Worm (Caenorhabditis elegans) whole organism, L3 larva: Measurements from ENCODE around the gene ndus-8.

Experiments used
- ceh-16 ChIP-seq: sonication (generic microtip); optimal IDR thresholded peaks from 2 replicates; lab custom pipeline; 2017; ENCODE audit warnings: missing biosample characterization, missing genetic modification characterization
- fos-1 ChIP-seq: fragments of 150-350 bp; optimal IDR thresholded peaks from 2 replicates; lab custom pipeline; 2014; ENCODE audit warnings: missing biosample characterization, missing genetic modification characterization
- jun-1 ChIP-seq: fragments of 150-350 bp; optimal IDR thresholded peaks from 2 replicates; lab custom pipeline; 2014; ENCODE audit warnings: missing biosample characterization, missing genetic modification reagents, missing genetic modification characterization
- mdl-1 ChIP-seq: fragments of 150-350 bp; optimal IDR thresholded peaks from 2 replicates; lab custom pipeline; 2014; ENCODE audit warnings: missing biosample characterization, missing genetic modification characterization
- nfya-1 ChIP-seq: sonication (generic microtip); optimal IDR thresholded peaks from 2 replicates; lab custom pipeline; 2017; ENCODE audit warnings: missing genetic modification characterization, mild to moderate bottlenecking, missing compliant biosample characterization, antibody characterized with exemption, moderate library complexity; ENCODE audit not compliant: insufficient read depth
- nhr-11 ChIP-seq: fragments of 150-350 bp; optimal IDR thresholded peaks from 2 replicates; lab custom pipeline; 2014; ENCODE audit warnings: missing biosample characterization, missing genetic modification characterization
- nhr-12 ChIP-seq: fragments of 150-350 bp; optimal IDR thresholded peaks from 2 replicates; lab custom pipeline; 2014; ENCODE audit warnings: missing biosample characterization, missing genetic modification characterization
- nhr-76 ChIP-seq: fragments of 150-350 bp; sonication (generic microtip); optimal IDR thresholded peaks from 5 replicates; lab custom pipeline; 2014; ENCODE audit warnings: missing biosample characterization, missing genetic modification characterization
- tbx-2 ChIP-seq: sonication (generic microtip); optimal IDR thresholded peaks from 2 replicates; lab custom pipeline; 2016; ENCODE audit warnings: mild to moderate bottlenecking, missing genetic modification characterization, missing compliant biosample characterization
- unc-39 ChIP-seq: sonication (generic microtip); optimal IDR thresholded peaks from 4 replicates; lab custom pipeline; 2017; ENCODE audit warnings: missing biosample characterization, missing genetic modification characterization
- ztf-11 ChIP-seq: fragments of 150-350 bp; optimal IDR thresholded peaks from 2 replicates; lab custom pipeline; 2014; ENCODE audit warnings: missing biosample characterization, missing genetic modification characterization

ce11 chrIII:7185473-7185872, 48.5 kb downstream of the ndus-8 start, which contains the start of gene F37C12.14:
- TF ChIP-seq nhr-76 (no peak), nhr-12 (no peak), nfya-1 (tag; lab: Kevin White, UChicago) (no peak), ztf-11 (tag; lab: Kevin White, UChicago) (no peak), ceh-16 (tag; lab: Kevin White, UChicago) (no peak), unc-39 (tag; lab: Kevin White, UChicago) (no peak), mdl-1 (no peak), jun-1 (no peak), tbx-2 (tag; lab: Kevin White, UChicago) (no peak), nhr-11 (tag; lab: Kevin White, UChicago) (no peak), fos-1 (no peak)
